Fruit fly (Drosophila melanogaster) whole organism, embryonic: ENCODE results near the gene ppk13.

ENCODE experiments used
- ATbp ChIP-seq: fragments of 200-800 bp; sonication (Bioruptor generic); optimal IDR thresholded peaks from 2 replicates; lab custom pipeline; 2017; ENCODE audit warnings: missing biosample characterization, mild to moderate bottlenecking, missing genetic modification characterization, missing genetic modification reagents
- Asciz ChIP-seq: fragments of 200-800 bp; sonication (Bioruptor generic); optimal IDR thresholded peaks from 2 replicates; lab custom pipeline; 2017; ENCODE audit warnings: missing biosample characterization, mild to moderate bottlenecking, missing genetic modification characterization, missing genetic modification reagents
- Awh ChIP-seq: fragments of 200-800 bp; sonication (Bioruptor generic); IDR thresholded peaks from 2 replicates; pipeline ENCODE4, ENCODE4 v1.3.6; 2022; ENCODE audit warnings: missing biosample characterization, missing genetic modification characterization
- CG13624 ChIP-seq: fragments of 200-800 bp; sonication (Bioruptor generic); optimal IDR thresholded peaks from 2 replicates; lab custom pipeline; 2016; ENCODE audit warnings: missing biosample characterization, missing genetic modification characterization
- CG14441 ChIP-seq: fragments of 200-800 bp; sonication (Bioruptor generic); IDR thresholded peaks from 2 replicates; pipeline ENCODE4 v1.3.6; 2022; ENCODE audit warnings: missing biosample characterization, missing genetic modification characterization
- CG15011 ChIP-seq: fragments of 200-800 bp; sonication (Bioruptor generic); optimal IDR thresholded peaks from 3 replicates; lab custom pipeline; 2018; ENCODE audit warnings: missing biosample characterization, mild to moderate bottlenecking, missing genetic modification characterization
- CG16813 ChIP-seq: fragments of 200-800 bp; sonication (Bioruptor generic); IDR thresholded peaks from 3 replicates; pipeline ENCODE4 v1.3.6; 2022; ENCODE audit warnings: missing biosample characterization, missing genetic modification characterization; ENCODE audit not compliant: partially characterized antibody
- CG18619 ChIP-seq: fragments of 200-800 bp; sonication (Bioruptor generic); optimal IDR thresholded peaks from 3 replicates; lab custom pipeline; 2017; ENCODE audit warnings: missing biosample characterization, mild to moderate bottlenecking, missing genetic modification characterization
- CG30431 ChIP-seq: fragments of 200-800 bp; sonication (Bioruptor generic); optimal IDR thresholded peaks from 2 replicates; lab custom pipeline; 2017; ENCODE audit warnings: missing biosample characterization, missing genetic modification characterization
- CG33557 ChIP-seq: fragments of 200-800 bp; sonication (Bioruptor generic); optimal IDR thresholded peaks from 2 replicates; lab custom pipeline; 2019; ENCODE audit warnings: missing biosample characterization, mild to moderate bottlenecking, missing genetic modification characterization, moderate library complexity
- CG3995 ChIP-seq: fragments of 200-800 bp; sonication (Bioruptor generic); optimal IDR thresholded peaks from 3 replicates; lab custom pipeline; 2016; ENCODE audit warnings: missing biosample characterization, missing genetic modification characterization
- CG6683 ChIP-seq: fragments of 200-800 bp; sonication (Bioruptor generic); optimal IDR thresholded peaks from 2 replicates; lab custom pipeline; 2017; ENCODE audit warnings: missing biosample characterization, mild to moderate bottlenecking, missing genetic modification characterization, missing genetic modification reagents
- CG7987 ChIP-seq: fragments of 200-800 bp; sonication (Bioruptor generic); optimal IDR thresholded peaks from 2 replicates; lab custom pipeline; 2018; ENCODE audit warnings: missing biosample characterization, mild to moderate bottlenecking, missing genetic modification characterization, moderate library complexity
- CG9876 ChIP-seq: fragments of 200-800 bp; sonication (Bioruptor generic); optimal IDR thresholded peaks from 2 replicates; lab custom pipeline; 2016; ENCODE audit warnings: missing biosample characterization, missing genetic modification characterization
- Camta ChIP-seq: fragments of 200-800 bp; sonication (Bioruptor generic); optimal IDR thresholded peaks from 2 replicates; lab custom pipeline; 2016; ENCODE audit warnings: missing biosample characterization, missing genetic modification characterization
- CoRest ChIP-seq: fragments of 200-800 bp; sonication (Bioruptor generic); optimal IDR thresholded peaks from 3 replicates; lab custom pipeline; 2018; ENCODE audit warnings: missing biosample characterization, mild to moderate bottlenecking, missing genetic modification characterization, moderate library complexity
- D19A ChIP-seq: fragments of 200-800 bp; optimal IDR thresholded peaks from 3 replicates; lab custom pipeline; 2019; ENCODE audit warnings: missing biosample characterization, mild to moderate bottlenecking, missing genetic modification characterization, moderate library complexity
- Drgx ChIP-seq: fragments of 200-800 bp; sonication (Bioruptor generic); IDR thresholded peaks from 2 replicates; pipeline ENCODE4 v1.3.6; 2022; ENCODE audit warnings: missing biosample characterization, missing genetic modification characterization
- Hr51 ChIP-seq, 2 experiments: fragments of 200-800 bp; sonication (Bioruptor generic); optimal IDR thresholded peaks; 2 replicates in 1 of 2; 3 replicates in 1 of 2; lab custom pipeline; 2016 to 2018; ENCODE audit warnings: missing biosample characterization in 2 of 2, missing genetic modification characterization in 2 of 2, mild to moderate bottlenecking in 1 of 2, moderate library complexity in 1 of 2
- MBD-R2 ChIP-seq: fragments of 200-800 bp; sonication (Bioruptor generic); IDR thresholded peaks from 2 replicates; pipeline ENCODE4 v1.3.6; 2022; ENCODE audit warnings: missing biosample characterization, missing genetic modification characterization
- Med ChIP-seq: fragments of 200-800 bp; sonication (Bioruptor generic); peaks from one replicate; lab custom pipeline; 2016; ENCODE audit warnings: missing biosample characterization, missing genetic modification characterization, mild to moderate bottlenecking, inconsistent platforms, moderate library complexity
- Mes4 ChIP-seq: fragments of 200-800 bp; sonication (Bioruptor generic); optimal IDR thresholded peaks from 2 replicates; lab custom pipeline; 2016; ENCODE audit warnings: missing biosample characterization, missing genetic modification characterization
- Nf-YA ChIP-seq: fragments of 200-800 bp; sonication (Bioruptor generic); IDR thresholded peaks from 2 replicates; pipeline ENCODE4 v1.3.6; 2022; ENCODE audit warnings: missing biosample characterization, missing genetic modification characterization
- Nf-YC ChIP-seq: fragments of 200-800 bp; optimal IDR thresholded peaks from 3 replicates; lab custom pipeline; 2019; ENCODE audit warnings: missing biosample characterization, mild to moderate bottlenecking, missing genetic modification characterization, moderate library complexity
- Poxn ChIP-seq: fragments of 200-800 bp; sonication (Bioruptor generic); IDR thresholded peaks from 2 replicates; pipeline ENCODE4 v1.3.6; 2022; ENCODE audit warnings: missing biosample characterization, missing genetic modification characterization
- Ravus ChIP-seq: fragments of 200-800 bp; sonication (Bioruptor generic); IDR thresholded peaks from 2 replicates; pipeline ENCODE4 v1.3.6; 2022; ENCODE audit warnings: missing biosample characterization, missing genetic modification characterization
- Rx ChIP-seq: fragments of 200-800 bp; sonication (Bioruptor generic); IDR thresholded peaks from 2 replicates; pipeline ENCODE4 v1.3.6; 2022; ENCODE audit warnings: missing biosample characterization, missing genetic modification characterization
- Sox102F ChIP-seq: fragments of 200-800 bp; sonication (Bioruptor generic); optimal IDR thresholded peaks from 2 replicates; lab custom pipeline; 2018; ENCODE audit warnings: missing biosample characterization, mild to moderate bottlenecking, missing genetic modification characterization, moderate library complexity
- Sry-β ChIP-seq: fragments of 200-800 bp; sonication (Bioruptor generic); optimal IDR thresholded peaks from 2 replicates; lab custom pipeline; 2018; ENCODE audit warnings: missing biosample characterization, mild to moderate bottlenecking, missing genetic modification characterization, moderate library complexity
- Tbp ChIP-seq: fragments of >200 bp; optimal IDR thresholded peaks from 2 replicates; lab custom pipeline; 2018; ENCODE audit warnings: missing biosample characterization, missing genetic modification characterization
- abd-A ChIP-seq: fragments of 200-800 bp; sonication (Bioruptor generic); optimal IDR thresholded peaks from 3 replicates; lab custom pipeline; 2019; ENCODE audit warnings: missing biosample characterization, mild to moderate bottlenecking, missing genetic modification characterization, moderate library complexity
- ara ChIP-seq: fragments of 200-800 bp; sonication (Bioruptor generic); IDR thresholded peaks from 2 replicates; pipeline ENCODE4 v1.3.6; 2022; ENCODE audit warnings: missing biosample characterization, missing genetic modification characterization
- ash1 ChIP-seq: fragments of 200-800 bp; sonication (Bioruptor generic); optimal IDR thresholded peaks from 2 replicates; lab custom pipeline; 2018; ENCODE audit warnings: missing biosample characterization, mild to moderate bottlenecking, missing genetic modification characterization
- cato ChIP-seq: fragments of 200-800 bp; sonication (Bioruptor generic); optimal IDR thresholded peaks from 2 replicates; lab custom pipeline; 2016; ENCODE audit warnings: missing biosample characterization, missing genetic modification characterization, borderline replicate concordance
- ftz-f1 ChIP-seq: fragments of 200-800 bp; sonication (Bioruptor generic); optimal IDR thresholded peaks from 2 replicates; lab custom pipeline; 2016; ENCODE audit warnings: missing biosample characterization, missing genetic modification characterization
- gcm2 ChIP-seq: fragments of 200-800 bp; sonication (Bioruptor generic); optimal IDR thresholded peaks from 2 replicates; lab custom pipeline; 2016; ENCODE audit warnings: missing biosample characterization, missing genetic modification characterization
- hth ChIP-seq: fragments of >200 bp; optimal IDR thresholded peaks from 2 replicates; lab custom pipeline; 2017; ENCODE audit warnings: inconsistent platforms
- klu ChIP-seq: fragments of 200-800 bp; sonication (Bioruptor generic); IDR thresholded peaks from 2 replicates; pipeline ENCODE4 v1.3.6; 2022; ENCODE audit warnings: missing biosample characterization, missing genetic modification characterization
- knrl ChIP-seq: fragments of 200-800 bp; sonication (Bioruptor generic); IDR thresholded peaks from 3 replicates; pipeline ENCODE4 v1.3.6; 2022; ENCODE audit warnings: missing biosample characterization, missing genetic modification characterization; ENCODE audit not compliant: partially characterized antibody
- lola ChIP-seq, 3 experiments: fragments of >200 bp in 2 of 3; fragments of 200-800 bp in 1 of 3; sonication (Bioruptor generic) in 1 of 3; optimal IDR thresholded peaks; 2 replicates each; lab custom pipeline; 2017 to 2019; ENCODE audit warnings: missing biosample characterization in 3 of 3, missing genetic modification characterization in 3 of 3, mild to moderate bottlenecking in 1 of 3, moderate library complexity in 1 of 3
- pb ChIP-seq: fragments of 200-800 bp; sonication (Bioruptor generic); optimal IDR thresholded peaks from 3 replicates; lab custom pipeline; 2016; ENCODE audit warnings: missing biosample characterization, missing genetic modification characterization
- scrt ChIP-seq: fragments of 200-800 bp; sonication (Bioruptor generic); optimal IDR thresholded peaks from 2 replicates; lab custom pipeline; 2018; ENCODE audit warnings: missing biosample characterization, mild to moderate bottlenecking, missing genetic modification characterization, moderate library complexity
- sens ChIP-seq: fragments of 200-800 bp; sonication (Bioruptor generic); peaks from one replicate; lab custom pipeline; 2016; ENCODE audit warnings: missing biosample characterization, missing genetic modification characterization
- sisA ChIP-seq: fragments of 200-800 bp; sonication (Bioruptor generic); IDR thresholded peaks from 2 replicates; pipeline ENCODE4 v1.3.6; 2022; ENCODE audit warnings: missing biosample characterization, missing genetic modification characterization
- trem ChIP-seq: fragments of 200-800 bp; optimal IDR thresholded peaks from 3 replicates; lab custom pipeline; 2019; ENCODE audit warnings: missing biosample characterization, mild to moderate bottlenecking, missing genetic modification characterization, moderate library complexity
- trh ChIP-seq: fragments of 200-800 bp; sonication (Bioruptor generic); optimal IDR thresholded peaks from 2 replicates; lab custom pipeline; 2016; ENCODE audit warnings: missing biosample characterization, missing genetic modification characterization

Gene ppk13

DNA sequence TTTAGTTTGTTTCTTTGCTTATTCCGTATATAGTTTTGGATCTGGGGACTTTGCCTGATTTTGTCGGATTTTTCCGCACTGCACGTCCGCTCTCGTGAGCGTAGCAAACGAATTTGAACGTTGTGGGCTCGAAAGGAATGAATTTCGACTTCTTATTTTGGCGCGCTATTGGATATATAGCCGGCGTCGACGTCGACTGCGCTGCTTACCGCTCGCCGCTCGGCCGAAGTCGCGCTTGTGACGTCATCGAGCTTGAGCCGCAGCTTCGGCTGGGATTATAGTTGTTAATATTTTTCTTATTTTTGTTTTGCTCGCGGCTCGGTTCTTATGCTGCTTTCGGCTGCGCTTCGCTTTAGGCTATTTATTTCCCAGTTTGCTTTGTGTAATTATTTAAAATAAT is 18.8 kb downstream of the ppk13 start (continued):
- TF ChIP-seq klu (GFP tag; lab: Robert Waterston, UW) (no peak), CoRest (no peak)

DNA sequence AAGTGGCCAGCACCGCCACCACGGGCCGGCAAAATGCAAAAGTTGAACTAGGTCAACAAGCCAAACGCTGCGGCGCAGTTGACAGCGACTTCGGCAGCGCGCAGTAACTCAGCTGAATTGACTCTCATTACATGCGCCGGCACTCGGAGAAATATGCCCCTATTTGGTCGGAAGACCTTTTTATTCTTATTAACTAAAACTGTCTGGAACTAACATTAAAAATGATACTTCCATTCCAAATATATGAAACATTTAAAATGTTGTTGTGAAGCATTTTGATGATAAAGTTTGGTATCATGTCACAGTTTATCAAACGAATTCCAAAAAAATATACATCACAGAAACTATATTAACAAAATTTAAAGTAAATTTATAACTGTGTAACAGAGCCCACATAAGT is 21.4 kb downstream of the ppk13 start:
- TF ChIP-seq Camta (GFP tag; lab: Kevin White, UChicago) (no peak), CG33557 (no peak), Hr51 (GFP tag; optimal IDR thresholded peaks at IDR 0.05; lab: Kevin White, UChicago) (peak in 1 of 2 experiments; percentile 13), Drgx (GFP tag; lab: Robert Waterston, UW) (peak; percentile 53; the same call in 1 of the 2 replicates)

DNA sequence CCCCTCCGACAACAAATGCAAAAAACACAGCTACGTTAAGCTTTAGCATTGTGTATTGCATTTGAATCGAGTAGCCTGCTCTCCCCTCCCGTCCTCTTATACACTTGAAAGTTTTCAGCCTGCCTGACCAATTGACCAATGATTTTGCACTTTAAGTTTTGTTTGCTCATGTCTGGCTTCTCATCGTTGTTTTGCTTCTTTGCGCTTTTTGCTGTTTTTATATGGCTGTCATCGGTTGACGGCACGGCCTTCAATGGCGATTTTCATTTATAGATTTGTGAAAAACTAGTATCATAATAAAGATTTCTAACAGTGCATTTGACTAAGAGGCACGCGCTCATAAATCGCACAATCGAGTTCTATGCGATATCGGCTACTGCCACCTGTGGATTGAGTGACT is 22.7 kb downstream of the ppk13 start:
- peak; percentile 40 for TF ChIP-seq Drgx (GFP tag; lab: Robert Waterston, UW)
- TF ChIP-seq trh: no peak
- peak; percentile 71 for TF ChIP-seq sens (GFP tag; lab: Kevin White, UChicago)
- TF ChIP-seq, all 482 proteins: peak for 2

DNA sequence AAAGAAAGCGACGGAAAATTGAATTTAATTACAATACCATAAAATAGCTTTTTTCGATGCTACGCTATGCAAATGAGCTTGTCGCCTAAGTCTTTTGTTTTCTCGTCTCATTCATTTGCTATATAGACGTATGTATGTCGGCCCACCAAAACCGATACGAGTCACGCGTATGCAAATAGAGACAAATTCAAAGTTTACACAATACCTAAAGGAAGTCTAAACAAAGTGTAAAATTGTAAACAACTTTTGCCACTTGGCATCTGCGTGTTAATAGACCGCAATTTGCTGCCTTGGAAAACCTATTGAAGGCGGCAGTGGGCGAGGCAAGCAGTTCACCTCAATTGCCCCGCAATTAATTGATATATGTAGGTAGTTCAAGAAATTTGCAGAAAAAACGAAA is 25.9 kb downstream of the ppk13 start:
- no peak for TF ChIP-seq CG18619 (GFP tag; lab: Kevin White, UChicago)
- TF ChIP-seq Asciz (GFP tag; lab: Kevin White, UChicago): peak; percentile 36
- TF ChIP-seq lola (GFP tag; optimal IDR thresholded peaks at IDR 0.05; lab: Kevin White, UChicago): no peak
- TF ChIP-seq Ravus (GFP tag; lab: Robert Waterston, UW): no peak
- TF ChIP-seq sisA (GFP tag; lab: Robert Waterston, UW): no peak
- no peak for TF ChIP-seq scrt (GFP tag; lab: Kevin White, UChicago)
- peak; percentile 46; the same call in 1 of the 2 replicates for TF ChIP-seq Awh (GFP tag; lab: Robert Waterston, UW)
- no peak for TF ChIP-seq Tbp (GFP tag; lab: Kevin White, UChicago)
- no peak for TF ChIP-seq CG14441
- TF ChIP-seq ftz-f1 (GFP tag; lab: Kevin White, UChicago): no peak
- TF ChIP-seq knrl (GFP tag; lab: Robert Waterston, UW): no peak
- peak; percentile 17 for TF ChIP-seq Sox102F
- TF ChIP-seq gcm2 (GFP tag; lab: Kevin White, UChicago): no peak
- peak; percentile 66 for TF ChIP-seq Med
- no peak for TF ChIP-seq CG9876 (GFP tag; lab: Kevin White, UChicago)
- no peak for TF ChIP-seq Nf-YA
- no peak for TF ChIP-seq pb (GFP tag; lab: Kevin White, UChicago)
- TF ChIP-seq ATbp (GFP tag; lab: Kevin White, UChicago): peak; percentile 8
- no peak for TF ChIP-seq trem
- no peak for TF ChIP-seq Poxn (GFP tag; lab: Robert Waterston, UW)
- TF ChIP-seq MBD-R2 (GFP tag; lab: Robert Waterston, UW): no peak
- TF ChIP-seq CG16813: no peak
- no peak for TF ChIP-seq hth (lab: Kevin White, UChicago)
- no peak for TF ChIP-seq cato
- no peak for TF ChIP-seq Sry-β (GFP tag; lab: Kevin White, UChicago)
- no peak for TF ChIP-seq CG15011 (GFP tag; lab: Kevin White, UChicago)
- peak; percentile 13 for TF ChIP-seq CG7987 (GFP tag; lab: Kevin White, UChicago)
- no peak for TF ChIP-seq ara (GFP tag; lab: Robert Waterston, UW)
- no peak for TF ChIP-seq CG6683 (GFP tag; lab: Kevin White, UChicago)
- peak; percentile 14 for TF ChIP-seq abd-A (tag; lab: Kevin White, UChicago)
- no peak for TF ChIP-seq ash1 (GFP tag; lab: Kevin White, UChicago)
- no peak for TF ChIP-seq Mes4 (GFP tag; lab: Kevin White, UChicago)
- TF ChIP-seq D19A (tag; lab: Kevin White, UChicago): no peak
- no peak for TF ChIP-seq CG30431 (GFP tag; lab: Kevin White, UChicago)
- no peak for TF ChIP-seq CG3995 (GFP tag; lab: Kevin White, UChicago)
- no peak for TF ChIP-seq Nf-YC (tag; lab: Kevin White, UChicago)
- TF ChIP-seq CG13624 (GFP tag; lab: Kevin White, UChicago): no peak
- no peak for TF ChIP-seq Rx (GFP tag; lab: Robert Waterston, UW)
- TF ChIP-seq trh: no peak
